Worm (Caenorhabditis elegans) whole organism, late embryonic: ENCODE results near the gene nhr-72.

Source experiments
- C08G9.2 ChIP-seq: sonication (generic microtip); optimal IDR thresholded peaks from 2 replicates; lab custom pipeline; 2016; ENCODE audit warnings: mild to moderate bottlenecking, missing genetic modification characterization, moderate library complexity, missing compliant biosample characterization
- F13H6.1 ChIP-seq: sonication (generic microtip); optimal IDR thresholded peaks from 2 replicates; lab custom pipeline; 2016; ENCODE audit warnings: missing genetic modification characterization, missing compliant biosample characterization
- K02D7.2 ChIP-seq: sonication (generic microtip); optimal IDR thresholded peaks from 2 replicates; lab custom pipeline; 2017; ENCODE audit warnings: mild to moderate bottlenecking, missing genetic modification characterization, missing compliant biosample characterization
- K09A11.1 ChIP-seq: sonication (generic microtip); optimal IDR thresholded peaks from 2 replicates; lab custom pipeline; 2017; ENCODE audit warnings: antibody characterized with exemption, mild to moderate bottlenecking, missing genetic modification characterization, missing compliant biosample characterization; ENCODE audit not compliant: insufficient read depth
- Y22D7AL.16 ChIP-seq: sonication (generic microtip); optimal IDR thresholded peaks from 2 replicates; lab custom pipeline; 2016; ENCODE audit warnings: missing genetic modification characterization, missing compliant biosample characterization
- ahr-1 ChIP-seq: sonication (generic microtip); optimal IDR thresholded peaks from 2 replicates; lab custom pipeline; 2016; ENCODE audit warnings: missing genetic modification characterization, missing compliant biosample characterization
- ama-1 ChIP-seq: fragments of 150-350 bp; optimal IDR thresholded peaks from 2 replicates; lab custom pipeline; 2014
- ceh-14 ChIP-seq: sonication (generic microtip); optimal IDR thresholded peaks from 2 replicates; lab custom pipeline; 2016; ENCODE audit warnings: missing genotype, missing genetic modification characterization, missing compliant biosample characterization
- ceh-18 ChIP-seq: sonication (generic microtip); optimal IDR thresholded peaks from 2 replicates; lab custom pipeline; 2016; ENCODE audit warnings: missing genetic modification characterization, missing compliant biosample characterization
- ceh-2 ChIP-seq: sonication (generic microtip); optimal IDR thresholded peaks from 2 replicates; lab custom pipeline; 2016; ENCODE audit warnings: missing genotype, missing genetic modification characterization, missing compliant biosample characterization
- ceh-22 ChIP-seq: sonication (generic microtip); optimal IDR thresholded peaks from 2 replicates; lab custom pipeline; 2017; ENCODE audit warnings: missing biosample characterization, missing genetic modification characterization
- ceh-24 ChIP-seq: sonication (generic microtip); optimal IDR thresholded peaks from 2 replicates; lab custom pipeline; 2016; ENCODE audit warnings: mild to moderate bottlenecking, missing genetic modification characterization, missing compliant biosample characterization
- ceh-31 ChIP-seq: sonication (generic microtip); optimal IDR thresholded peaks from 2 replicates; lab custom pipeline; 2016; ENCODE audit warnings: missing genetic modification characterization, missing compliant biosample characterization
- ceh-34 ChIP-seq: sonication (generic microtip); optimal IDR thresholded peaks from 2 replicates; lab custom pipeline; 2016; ENCODE audit warnings: mild to moderate bottlenecking, missing genetic modification characterization, missing compliant biosample characterization
- ceh-45 ChIP-seq: fragments of 200-800 bp; sonication (Bioruptor generic); IDR thresholded peaks from 2 replicates; pipeline ENCODE4 v1.3.6; 2022; ENCODE audit warnings: missing genetic modification reagents, missing genetic modification characterization, missing compliant biosample characterization
- ceh-48 ChIP-seq: sonication (generic microtip); optimal IDR thresholded peaks from 2 replicates; lab custom pipeline; 2016; ENCODE audit warnings: missing genetic modification characterization, inconsistent platforms, missing compliant biosample characterization
- che-1 ChIP-seq: sonication (generic microtip); optimal IDR thresholded peaks from 2 replicates; lab custom pipeline; 2016; ENCODE audit warnings: mild to moderate bottlenecking, missing genetic modification characterization, missing compliant biosample characterization
- dve-1 ChIP-seq: sonication (generic microtip); optimal IDR thresholded peaks from 2 replicates; lab custom pipeline; 2017; ENCODE audit warnings: antibody characterized with exemption, mild to moderate bottlenecking, missing genetic modification characterization, missing compliant biosample characterization
- elt-2 ChIP-seq: sonication (generic microtip); optimal IDR thresholded peaks from 2 replicates; lab custom pipeline; 2016; ENCODE audit warnings: missing genetic modification reagents, missing genetic modification characterization, missing compliant biosample characterization
- ets-4 ChIP-seq: sonication (generic microtip); optimal IDR thresholded peaks from 2 replicates; lab custom pipeline; 2016; ENCODE audit warnings: missing genetic modification characterization, missing compliant biosample characterization
- eyg-1 ChIP-seq: sonication (generic microtip); optimal IDR thresholded peaks from 2 replicates; lab custom pipeline; 2016; ENCODE audit warnings: missing genotype, missing genetic modification characterization, missing compliant biosample characterization
- fkh-10 ChIP-seq: fragments of 150-350 bp; optimal IDR thresholded peaks from 2 replicates; lab custom pipeline; 2014; ENCODE audit warnings: missing biosample characterization, missing genetic modification reagents, missing genetic modification characterization
- gmeb-2 ChIP-seq: sonication (generic microtip); optimal IDR thresholded peaks from 2 replicates; lab custom pipeline; 2016; ENCODE audit warnings: missing genetic modification characterization, inconsistent platforms, missing compliant biosample characterization
- hlh-13 ChIP-seq: fragments of 200-800 bp; sonication (Bioruptor generic); optimal IDR thresholded peaks from 2 replicates; lab custom pipeline; 2018; ENCODE audit warnings: mild to moderate bottlenecking, missing genetic modification characterization, missing compliant biosample characterization
- hlh-30 ChIP-seq: sonication (generic microtip); optimal IDR thresholded peaks from 2 replicates; lab custom pipeline; 2017; ENCODE audit warnings: antibody characterized with exemption, missing genetic modification characterization, missing compliant biosample characterization; ENCODE audit not compliant: insufficient read depth
- hlh-6 ChIP-seq: sonication (generic microtip); optimal IDR thresholded peaks from 2 replicates; lab custom pipeline; 2016; ENCODE audit warnings: missing genotype, missing genetic modification characterization, missing compliant biosample characterization
- lin-11 ChIP-seq: fragments of 200-800 bp; sonication (Bioruptor generic); optimal IDR thresholded peaks from 2 replicates; lab custom pipeline; 2018; ENCODE audit warnings: mild to moderate bottlenecking, missing genetic modification characterization, missing compliant biosample characterization
- madf-2 ChIP-seq: sonication (generic microtip); optimal IDR thresholded peaks from 2 replicates; lab custom pipeline; 2017; ENCODE audit warnings: missing genetic modification characterization, missing compliant biosample characterization
- nfya-1 ChIP-seq: sonication (generic microtip); optimal IDR thresholded peaks from 2 replicates; lab custom pipeline; 2017; ENCODE audit warnings: missing genetic modification characterization, mild to moderate bottlenecking, missing compliant biosample characterization, antibody characterized with exemption, moderate library complexity
- nhr-11 ChIP-seq: fragments of 150-350 bp; optimal IDR thresholded peaks from 2 replicates; lab custom pipeline; 2014; ENCODE audit warnings: missing biosample characterization, missing genetic modification characterization
- nhr-232 ChIP-seq: sonication (generic microtip); optimal IDR thresholded peaks from 2 replicates; lab custom pipeline; 2016; ENCODE audit warnings: missing genetic modification characterization, missing compliant biosample characterization
- npax-4 ChIP-seq: sonication (generic microtip); optimal IDR thresholded peaks from 2 replicates; lab custom pipeline; 2016; ENCODE audit warnings: missing genetic modification characterization, missing compliant biosample characterization
- odd-2 ChIP-seq: sonication (generic microtip); optimal IDR thresholded peaks from 2 replicates; lab custom pipeline; 2017; ENCODE audit warnings: antibody characterized with exemption, mild to moderate bottlenecking, missing genetic modification characterization, missing compliant biosample characterization
- pat-9 ChIP-seq: fragments of 200-800 bp; sonication (Bioruptor generic); optimal IDR thresholded peaks from 2 replicates; lab custom pipeline; 2018; ENCODE audit warnings: mild to moderate bottlenecking, missing genetic modification characterization, moderate library complexity, missing compliant biosample characterization
- pax-1 ChIP-seq: fragments of 150-350 bp; optimal IDR thresholded peaks from 2 replicates; lab custom pipeline; 2014; ENCODE audit warnings: missing biosample characterization, missing genetic modification characterization
- pha-2 ChIP-seq: sonication (generic microtip); optimal IDR thresholded peaks from 2 replicates; lab custom pipeline; 2017; ENCODE audit warnings: mild to moderate bottlenecking, missing genetic modification characterization, missing compliant biosample characterization
- pha-4 ChIP-seq: fragments of 150-350 bp; optimal IDR thresholded peaks from 2 replicates; lab custom pipeline; 2018; ENCODE audit warnings: missing biosample characterization, missing genetic modification reagents, missing genetic modification characterization
- pros-1 ChIP-seq: fragments of 150-350 bp; optimal IDR thresholded peaks from 2 replicates; lab custom pipeline; 2014; ENCODE audit warnings: missing biosample characterization, missing genetic modification reagents, missing genetic modification characterization
- ref-2 ChIP-seq: sonication (generic microtip); optimal IDR thresholded peaks from 2 replicates; lab custom pipeline; 2016; ENCODE audit warnings: missing genetic modification characterization, missing compliant biosample characterization
- rnt-1 ChIP-seq: sonication (generic microtip); optimal IDR thresholded peaks from 2 replicates; lab custom pipeline; 2016; ENCODE audit warnings: missing genetic modification characterization, missing compliant biosample characterization
- sdc-2 ChIP-seq: sonication (generic microtip); optimal IDR thresholded peaks from 2 replicates; lab custom pipeline; 2016; ENCODE audit warnings: missing genotype, missing genetic modification characterization, missing compliant biosample characterization
- sox-2 ChIP-seq: fragments of 200-800 bp; sonication (Bioruptor generic); IDR thresholded peaks from 2 replicates; pipeline ENCODE4 v1.3.6; 2022; ENCODE audit warnings: missing genetic modification reagents, missing genetic modification characterization, missing compliant biosample characterization
- sox-4 ChIP-seq: sonication (generic microtip); optimal IDR thresholded peaks from 2 replicates; lab custom pipeline; 2017; ENCODE audit warnings: mild to moderate bottlenecking, missing genetic modification characterization, inconsistent platforms, missing compliant biosample characterization
- syd-9 ChIP-seq: sonication (generic microtip); optimal IDR thresholded peaks from 2 replicates; lab custom pipeline; 2016; ENCODE audit warnings: mild to moderate bottlenecking, missing genetic modification characterization, moderate library complexity, missing compliant biosample characterization
- tbx-2 ChIP-seq: sonication (generic microtip); optimal IDR thresholded peaks from 2 replicates; lab custom pipeline; 2016; ENCODE audit warnings: missing genetic modification characterization, missing compliant biosample characterization
- ttx-3 ChIP-seq: sonication (generic microtip); optimal IDR thresholded peaks from 2 replicates; lab custom pipeline; 2016; ENCODE audit warnings: missing genetic modification reagents, missing genetic modification characterization, missing compliant biosample characterization
- unc-3 ChIP-seq, 2 experiments: fragments of 200-800 bp in 1 of 2; sonication (Bioruptor generic) in 1 of 2; sonication (generic microtip) in 1 of 2; conservative IDR thresholded peaks in 1 of 2; optimal IDR thresholded peaks in 1 of 2; 2 replicates each; pipeline versions ENCODE4 v1.3.6 to Lab custom; 2016 to 2022; ENCODE audit warnings: missing compliant biosample characterization in 2 of 2, missing genetic modification characterization in 2 of 2, missing genetic modification reagents in 1 of 2
- unc-42 ChIP-seq: sonication (generic microtip); optimal IDR thresholded peaks from 2 replicates; lab custom pipeline; 2016; ENCODE audit warnings: missing genotype, missing genetic modification characterization, missing compliant biosample characterization
- unc-55 ChIP-seq: sonication (generic microtip); optimal IDR thresholded peaks from 2 replicates; lab custom pipeline; 2017; ENCODE audit warnings: missing biosample characterization, missing genetic modification reagents, missing genetic modification characterization
- unc-86 ChIP-seq: sonication (generic microtip); optimal IDR thresholded peaks from 2 replicates; lab custom pipeline; 2016; ENCODE audit warnings: missing genetic modification characterization, missing compliant biosample characterization
- zip-5 ChIP-seq: sonication (generic microtip); optimal IDR thresholded peaks from 2 replicates; lab custom pipeline; 2016; ENCODE audit warnings: missing genetic modification characterization, missing compliant biosample characterization
- ztf-16 ChIP-seq: sonication (generic microtip); optimal IDR thresholded peaks from 2 replicates; lab custom pipeline; 2017; ENCODE audit warnings: missing genetic modification characterization, missing compliant biosample characterization

The nhr-72 gene

ce11 chrII:3808643-3809042, 41.9 kb downstream of the nhr-72 start (continued):
- TF ChIP-seq madf-2 (no peak), npax-4 (tag; lab: Kevin White, UChicago) (no peak), pros-1 (tag; lab: Kevin White, UChicago) (no peak)

- TF ChIP-seq rnt-1 (tag; lab: Kevin White, UChicago): no peak
- no peak for TF ChIP-seq zip-5
- no peak for TF ChIP-seq ceh-14 (tag; lab: Kevin White, UChicago)
- TF ChIP-seq che-1 (tag; lab: Kevin White, UChicago): no peak
- no peak for TF ChIP-seq ceh-24 (tag; lab: Kevin White, UChicago)
- TF ChIP-seq pax-1: peak; percentile 30
- TF ChIP-seq unc-3 (GFP tag; conservative IDR thresholded peaks at IDR 0.05; lab: Robert Waterston, UW): no peak
- TF ChIP-seq unc-3 (tag; optimal IDR thresholded peaks at IDR 0.05; lab: Kevin White, UChicago): no peak
- TF ChIP-seq unc-86: peak; percentile 45
- no peak for TF ChIP-seq hlh-30 (tag; lab: Kevin White, UChicago)
- no peak for TF ChIP-seq pat-9 (tag; lab: Kevin White, UChicago)
- no peak for TF ChIP-seq pha-4 (tag; lab: Kevin White, UChicago)
- TF ChIP-seq ceh-22: no peak
- TF ChIP-seq hlh-13 (GFP tag; lab: Kevin White, UChicago): no peak
- TF ChIP-seq ahr-1 (tag; lab: Kevin White, UChicago): no peak
- TF ChIP-seq sox-4 (tag; lab: Kevin White, UChicago): peak; percentile 4
- no peak for TF ChIP-seq odd-2 (tag; lab: Kevin White, UChicago)
- TF ChIP-seq lin-11 (tag; lab: Kevin White, UChicago): no peak
- no peak for TF ChIP-seq pha-2 (tag; lab: Kevin White, UChicago)
- peak; percentile 36 for TF ChIP-seq ttx-3 (tag; lab: Kevin White, UChicago)
- TF ChIP-seq F13H6.1 (tag; lab: Kevin White, UChicago): no peak
- peak; percentile 32 for TF ChIP-seq K09A11.1 (tag; lab: Kevin White, UChicago)
- no peak for TF ChIP-seq nhr-11 (tag; lab: Kevin White, UChicago)
- TF ChIP-seq ceh-18: peak; percentile 32
- TF ChIP-seq dve-1: no peak
- no peak for TF ChIP-seq sox-2 (GFP tag; lab: Robert Waterston, UW)
- peak; percentile 6 for TF ChIP-seq unc-42
- TF ChIP-seq ama-1: no peak
- no peak for TF ChIP-seq hlh-6 (tag; lab: Kevin White, UChicago)
- no peak for TF ChIP-seq C08G9.2 (tag; lab: Kevin White, UChicago)
- no peak for TF ChIP-seq fkh-10 (GFP tag; lab: Kevin White, UChicago)
- TF ChIP-seq unc-55 (GFP tag; lab: Kevin White, UChicago): no peak
- TF ChIP-seq K02D7.2: peak; percentile 45
- TF ChIP-seq ceh-45 (GFP tag; lab: Robert Waterston, UW): no peak
- no peak for TF ChIP-seq ceh-48 (tag; lab: Kevin White, UChicago)
- no peak for TF ChIP-seq Y22D7AL.16 (tag; lab: Kevin White, UChicago)
- TF ChIP-seq gmeb-2 (tag; lab: Kevin White, UChicago): no peak
- TF ChIP-seq npax-4 (tag; lab: Kevin White, UChicago): no peak
- peak; percentile 70 for TF ChIP-seq nfya-1 (tag; lab: Kevin White, UChicago)
- peak; percentile 78 for TF ChIP-seq elt-2 (tag; lab: Kevin White, UChicago)
- TF ChIP-seq ets-4 (tag; lab: Kevin White, UChicago): no peak
- peak; percentile 74 for TF ChIP-seq tbx-2 (tag; lab: Kevin White, UChicago)
- no peak for TF ChIP-seq syd-9
- peak; percentile 53 for TF ChIP-seq ceh-31 (tag; lab: Kevin White, UChicago)
- TF ChIP-seq sdc-2 (tag; lab: Kevin White, UChicago): no peak
- TF ChIP-seq ref-2 (tag; lab: Kevin White, UChicago): no peak
- TF ChIP-seq ceh-34 (tag; lab: Kevin White, UChicago): no peak
- no peak for TF ChIP-seq ceh-2 (tag; lab: Kevin White, UChicago)
- TF ChIP-seq eyg-1: no peak
- TF ChIP-seq ztf-16 (tag; lab: Kevin White, UChicago): no peak
- TF ChIP-seq nhr-232: no peak
- TF ChIP-seq pros-1 (tag; lab: Kevin White, UChicago): no peak
These were observed 42.5 kb downstream of the nhr-72 start, which contains the start of gene F54D10.5 for ce11 chrII:3808104-3808503. Gene F54D10.5, minus strand, starts transcription at chrII:3808177.
